Fruit fly (Drosophila melanogaster) whole organism, prepupa: Measurements from ENCODE around the gene CG31789.

Experiments
- Blimp-1 ChIP-seq: fragments of 200-800 bp; sonication (Bioruptor generic); optimal IDR thresholded peaks from 3 replicates; lab custom pipeline; 2017; ENCODE audit warnings: missing biosample characterization, missing genetic modification characterization, mild to moderate bottlenecking, moderate library complexity, missing genetic modification reagents
- CG10631 ChIP-seq: fragments of 200-800 bp; sonication (Bioruptor generic); optimal IDR thresholded peaks from 2 replicates; lab custom pipeline; 2016; ENCODE audit warnings: missing biosample characterization, missing genetic modification characterization
- CG10669 ChIP-seq: fragments of 200-800 bp; sonication (Bioruptor generic); optimal IDR thresholded peaks from 3 replicates; lab custom pipeline; 2018; ENCODE audit warnings: missing biosample characterization, mild to moderate bottlenecking, missing genetic modification characterization, moderate library complexity
- CG11762 ChIP-seq: fragments of 200-800 bp; sonication (Bioruptor generic); optimal IDR thresholded peaks from 3 replicates; lab custom pipeline; 2016; ENCODE audit warnings: missing biosample characterization, missing genetic modification characterization; ENCODE audit not compliant: insufficient read depth
- CG11902 ChIP-seq: fragments of 200-800 bp; sonication (Bioruptor generic); optimal IDR thresholded peaks from 3 replicates; lab custom pipeline; 2016; ENCODE audit warnings: missing biosample characterization, missing genetic modification characterization
- CG15336 ChIP-seq: fragments of 200-800 bp; sonication (Bioruptor generic); IDR thresholded peaks from 2 replicates; pipeline ENCODE4 v1.3.6; 2022; ENCODE audit warnings: missing biosample characterization, missing genetic modification characterization
- CG1621 ChIP-seq: fragments of 200-800 bp; sonication (Bioruptor generic); optimal IDR thresholded peaks from 3 replicates; lab custom pipeline; 2018; ENCODE audit warnings: missing biosample characterization, mild to moderate bottlenecking, missing genetic modification characterization
- CG16779 ChIP-seq: fragments of 200-800 bp; sonication (Bioruptor generic); optimal IDR thresholded peaks from 3 replicates; lab custom pipeline; 2017; ENCODE audit warnings: missing biosample characterization, mild to moderate bottlenecking, missing genetic modification characterization
- CG3032 ChIP-seq: fragments of 200-800 bp; optimal IDR thresholded peaks from 2 replicates; lab custom pipeline; 2019; ENCODE audit warnings: missing biosample characterization, mild to moderate bottlenecking, missing genetic modification characterization, moderate library complexity
- CG31627 ChIP-seq: fragments of 200-800 bp; sonication (Bioruptor generic); optimal IDR thresholded peaks from 3 replicates; lab custom pipeline; 2016; ENCODE audit warnings: missing biosample characterization, missing genetic modification characterization
- CG32006 ChIP-seq: fragments of 200-800 bp; sonication (Bioruptor generic); optimal IDR thresholded peaks from 3 replicates; lab custom pipeline; 2017; ENCODE audit warnings: missing biosample characterization, mild to moderate bottlenecking, missing genetic modification characterization
- CG4318 ChIP-seq: fragments of 200-800 bp; sonication (Bioruptor generic); optimal IDR thresholded peaks from 3 replicates; lab custom pipeline; 2017; ENCODE audit warnings: missing biosample characterization, mild to moderate bottlenecking, missing genetic modification characterization
- CG6163 ChIP-seq: fragments of 200-800 bp; sonication (Bioruptor generic); IDR thresholded peaks from 3 replicates; pipeline ENCODE4 v1.3.6; 2022; ENCODE audit warnings: missing biosample characterization, missing genetic modification characterization
- CG6276 ChIP-seq: fragments of 200-800 bp; sonication (Bioruptor generic); optimal IDR thresholded peaks from 2 replicates; lab custom pipeline; 2017; ENCODE audit warnings: missing biosample characterization, mild to moderate bottlenecking, missing genetic modification characterization
- CG6792 ChIP-seq: fragments of 200-800 bp; sonication (Bioruptor generic); optimal IDR thresholded peaks from 3 replicates; lab custom pipeline; 2016; ENCODE audit warnings: missing biosample characterization, missing genetic modification characterization
- CG6854 ChIP-seq: fragments of 200-800 bp; sonication (Bioruptor generic); optimal IDR thresholded peaks from 2 replicates; lab custom pipeline; 2017; ENCODE audit warnings: missing biosample characterization, mild to moderate bottlenecking, missing genetic modification characterization
- CG7368 ChIP-seq: fragments of 200-800 bp; sonication (Bioruptor generic); optimal IDR thresholded peaks from 3 replicates; lab custom pipeline; 2016; ENCODE audit warnings: missing biosample characterization, missing genetic modification characterization
- CG8119 ChIP-seq: fragments of 200-800 bp; sonication (Bioruptor generic); IDR thresholded peaks from 3 replicates; pipeline ENCODE4 v1.3.6; 2022; ENCODE audit warnings: missing biosample characterization, missing genetic modification characterization
- CG8319 ChIP-seq: fragments of 200-800 bp; sonication (Bioruptor generic); optimal IDR thresholded peaks from 3 replicates; lab custom pipeline; 2016; ENCODE audit warnings: missing biosample characterization, missing genetic modification characterization
- CG8632 ChIP-seq: fragments of 200-800 bp; sonication (Bioruptor generic); optimal IDR thresholded peaks from 3 replicates; lab custom pipeline; 2016; ENCODE audit warnings: missing biosample characterization, missing genetic modification characterization
- CG9139 ChIP-seq: fragments of 200-800 bp; sonication (Bioruptor generic); optimal IDR thresholded peaks from 3 replicates; lab custom pipeline; 2017; ENCODE audit warnings: missing biosample characterization, mild to moderate bottlenecking, missing genetic modification characterization
- Eip75B ChIP-seq: fragments of 200-800 bp; sonication (Bioruptor generic); optimal IDR thresholded peaks from 3 replicates; lab custom pipeline; 2016; ENCODE audit warnings: missing biosample characterization, missing genetic modification characterization
- Eip78C ChIP-seq: fragments of 200-800 bp; sonication (Bioruptor generic); peaks from one replicate; lab custom pipeline; 2016; ENCODE audit warnings: missing biosample characterization, missing genetic modification characterization
- Eip93F ChIP-seq: fragments of 200-800 bp; sonication (Bioruptor generic); optimal IDR thresholded peaks from 2 replicates; lab custom pipeline; 2016; ENCODE audit warnings: missing biosample characterization, mild to moderate bottlenecking, missing genetic modification characterization
- Ets21C ChIP-seq: fragments of 200-800 bp; sonication (Bioruptor generic); optimal IDR thresholded peaks from 3 replicates; lab custom pipeline; 2016; ENCODE audit warnings: missing biosample characterization, missing genetic modification characterization
- Ets96B ChIP-seq: fragments of 200-800 bp; optimal IDR thresholded peaks from 2 replicates; lab custom pipeline; 2019; ENCODE audit warnings: missing biosample characterization, mild to moderate bottlenecking, missing genetic modification characterization, moderate library complexity
- Hr39 ChIP-seq: fragments of 200-800 bp; sonication (Bioruptor generic); optimal IDR thresholded peaks from 2 replicates; lab custom pipeline; 2016; ENCODE audit warnings: missing biosample characterization, missing genetic modification characterization
- Hr4 ChIP-seq: fragments of 200-800 bp; sonication (Bioruptor generic); optimal IDR thresholded peaks from 3 replicates; lab custom pipeline; 2016; ENCODE audit warnings: missing biosample characterization, missing genetic modification characterization
- Lpt ChIP-seq: fragments of 200-800 bp; sonication (Bioruptor generic); optimal IDR thresholded peaks from 3 replicates; lab custom pipeline; 2016; ENCODE audit warnings: missing biosample characterization, missing genetic modification characterization
- OdsH ChIP-seq: fragments of 200-800 bp; sonication (Bioruptor generic); optimal IDR thresholded peaks from 3 replicates; lab custom pipeline; 2016; ENCODE audit warnings: missing biosample characterization, missing genetic modification characterization
- Smox ChIP-seq: fragments of 200-800 bp; sonication (Bioruptor generic); optimal IDR thresholded peaks from 3 replicates; lab custom pipeline; 2016; ENCODE audit warnings: missing biosample characterization, missing genetic modification characterization
- Sox14 ChIP-seq: fragments of 200-800 bp; sonication (Bioruptor generic); optimal IDR thresholded peaks from 3 replicates; lab custom pipeline; 2016; ENCODE audit warnings: missing biosample characterization, missing genetic modification characterization
- Sox15 ChIP-seq: fragments of 200-800 bp; sonication (Bioruptor generic); optimal IDR thresholded peaks from 3 replicates; lab custom pipeline; 2016; ENCODE audit warnings: missing biosample characterization, missing genetic modification characterization
- achi ChIP-seq: fragments of 200-800 bp; sonication (Bioruptor generic); optimal IDR thresholded peaks from 3 replicates; lab custom pipeline; 2016; ENCODE audit warnings: missing biosample characterization, missing genetic modification characterization
- acj6 ChIP-seq: fragments of 200-800 bp; sonication (Bioruptor generic); optimal IDR thresholded peaks from 3 replicates; lab custom pipeline; 2016; ENCODE audit warnings: missing biosample characterization, missing genetic modification characterization
- cyc ChIP-seq: fragments of 200-800 bp; sonication (Bioruptor generic); optimal IDR thresholded peaks from 3 replicates; lab custom pipeline; 2016; ENCODE audit warnings: missing biosample characterization, missing genetic modification characterization
- dac ChIP-seq: fragments of 200-800 bp; sonication (Bioruptor generic); optimal IDR thresholded peaks from 2 replicates; lab custom pipeline; 2017; ENCODE audit warnings: missing biosample characterization, mild to moderate bottlenecking, missing genetic modification characterization
- dsx ChIP-seq: fragments of 200-800 bp; optimal IDR thresholded peaks from 3 replicates; lab custom pipeline; 2019; ENCODE audit warnings: missing biosample characterization, mild to moderate bottlenecking, missing genetic modification characterization, moderate library complexity; ENCODE audit not compliant: poor library complexity, severe bottlenecking
- eg ChIP-seq: fragments of 200-800 bp; sonication (Bioruptor generic); IDR thresholded peaks from 3 replicates; pipeline ENCODE4 v1.3.6; 2022; ENCODE audit warnings: missing biosample characterization, missing genetic modification characterization
- esn ChIP-seq: fragments of 200-800 bp; sonication (Bioruptor generic); optimal IDR thresholded peaks from 2 replicates; lab custom pipeline; 2016; ENCODE audit warnings: missing biosample characterization, mild to moderate bottlenecking, missing genetic modification characterization, moderate library complexity
- fd59A ChIP-seq: fragments of 200-800 bp; sonication (Bioruptor generic); optimal IDR thresholded peaks from 2 replicates; lab custom pipeline; 2017; ENCODE audit warnings: missing biosample characterization, mild to moderate bottlenecking, missing genetic modification characterization, missing genetic modification reagents
- fd85E ChIP-seq: fragments of 200-800 bp; sonication (Bioruptor generic); optimal IDR thresholded peaks from 3 replicates; lab custom pipeline; 2016; ENCODE audit warnings: missing biosample characterization, missing genetic modification characterization
- fkh ChIP-seq: fragments of 200-800 bp; sonication (Bioruptor generic); optimal IDR thresholded peaks from 3 replicates; lab custom pipeline; 2017; ENCODE audit warnings: missing biosample characterization, mild to moderate bottlenecking, missing genetic modification characterization, moderate library complexity
- lz ChIP-seq: fragments of 200-800 bp; sonication (Bioruptor generic); optimal IDR thresholded peaks from 3 replicates; lab custom pipeline; 2016; ENCODE audit warnings: missing biosample characterization, missing genetic modification characterization
- net ChIP-seq: fragments of 200-800 bp; sonication (Bioruptor generic); optimal IDR thresholded peaks from 3 replicates; lab custom pipeline; 2016; ENCODE audit warnings: missing biosample characterization, missing genetic modification characterization
- pdm3 ChIP-seq: fragments of 200-800 bp; sonication (Bioruptor generic); optimal IDR thresholded peaks from 3 replicates; lab custom pipeline; 2016; ENCODE audit warnings: missing biosample characterization, missing genetic modification characterization
- salr ChIP-seq, 2 experiments: fragments of 200-800 bp; sonication (Bioruptor generic); optimal IDR thresholded peaks; 3 replicates each; lab custom pipeline; 2016 to 2018; ENCODE audit warnings: missing biosample characterization in 2 of 2, missing genetic modification characterization in 2 of 2, mild to moderate bottlenecking in 1 of 2
- spab ChIP-seq: fragments of 200-800 bp; sonication (Bioruptor generic); optimal IDR thresholded peaks from 2 replicates; lab custom pipeline; 2017; ENCODE audit warnings: missing biosample characterization, mild to moderate bottlenecking, missing genetic modification characterization, missing genetic modification reagents
- ss ChIP-seq, 2 experiments: fragments of 200-800 bp; sonication (Bioruptor generic); optimal IDR thresholded peaks; 2 replicates in 1 of 2; 3 replicates in 1 of 2; lab custom pipeline; 2017 to 2018; ENCODE audit warnings: mild to moderate bottlenecking in 2 of 2, missing biosample characterization in 2 of 2, missing genetic modification characterization in 2 of 2, moderate library complexity in 1 of 2
- svp ChIP-seq: fragments of 200-800 bp; sonication (Bioruptor generic); peaks from one replicate; lab custom pipeline; 2016; ENCODE audit warnings: missing biosample characterization, missing genetic modification characterization
- topi ChIP-seq: fragments of 200-800 bp; sonication (Bioruptor generic); optimal IDR thresholded peaks from 3 replicates; lab custom pipeline; 2016; ENCODE audit warnings: missing biosample characterization, missing genetic modification characterization
- vri ChIP-seq: fragments of 200-800 bp; sonication (Bioruptor generic); optimal IDR thresholded peaks from 3 replicates; lab custom pipeline; 2016; ENCODE audit warnings: missing biosample characterization, mild to moderate bottlenecking, missing genetic modification characterization

CG31789 gene

dm6 chr2L:18645468-18645867, 39.7 kb downstream of the CG31789 start:
- peak; percentile 61 for TF ChIP-seq CG15336 (GFP tag; lab: Robert Waterston, UW)
- peak; percentile 71 for TF ChIP-seq pdm3 (GFP tag; lab: Kevin White, UChicago)
- TF ChIP-seq Ets96B (tag; lab: Kevin White, UChicago): peak; percentile 70
- TF ChIP-seq fkh (GFP tag; lab: Kevin White, UChicago): no peak
- TF ChIP-seq Eip93F (GFP tag; lab: Kevin White, UChicago): peak; percentile 47
- peak; percentile 13 for TF ChIP-seq vri (GFP tag; lab: Kevin White, UChicago)
- peak in 1 of 2 experiments; percentile 64 for TF ChIP-seq salr (GFP tag; optimal IDR thresholded peaks at IDR 0.05; lab: Kevin White, UChicago)
- TF ChIP-seq esn (GFP tag; lab: Kevin White, UChicago): peak; percentile 83
- TF ChIP-seq svp (GFP tag; lab: Kevin White, UChicago): peak; percentile 88
- peak; percentile 72 for TF ChIP-seq cyc (GFP tag; lab: Kevin White, UChicago)
- peak; percentile 66 for TF ChIP-seq Hr4 (GFP tag; lab: Kevin White, UChicago)
- peak; percentile 92 for TF ChIP-seq Eip78C
- peak; percentile 67 for TF ChIP-seq CG8319 (GFP tag; lab: Kevin White, UChicago)
- TF ChIP-seq CG10669: peak; percentile 70
- peak; percentile 70 for TF ChIP-seq Sox14 (GFP tag; lab: Kevin White, UChicago)
- TF ChIP-seq fd85E (GFP tag; lab: Kevin White, UChicago): no peak
- TF ChIP-seq Ets21C: peak; percentile 56
- peak; percentile 72 for TF ChIP-seq net (GFP tag; lab: Kevin White, UChicago)
- peak; percentile 76 for TF ChIP-seq OdsH (GFP tag; lab: Kevin White, UChicago)
- TF ChIP-seq Sox15: peak; percentile 49
- peak; percentile 72 for TF ChIP-seq CG32006 (GFP tag; lab: Kevin White, UChicago)
- peak; percentile 69 for TF ChIP-seq lz (GFP tag; lab: Kevin White, UChicago)
- TF ChIP-seq topi (GFP tag; lab: Kevin White, UChicago): peak; percentile 71
- TF ChIP-seq Smox (GFP tag; lab: Kevin White, UChicago): peak; percentile 71
- peak; percentile 48 for TF ChIP-seq Lpt (GFP tag; lab: Kevin White, UChicago)
- TF ChIP-seq Hr39 (GFP tag; lab: Kevin White, UChicago): peak; percentile 81
- peak; percentile 10 for TF ChIP-seq fd59A (GFP tag; lab: Kevin White, UChicago)
- TF ChIP-seq CG10631 (GFP tag; lab: Kevin White, UChicago): peak; percentile 64
- peak; percentile 16 for TF ChIP-seq CG6854 (GFP tag; lab: Kevin White, UChicago)
- peak; percentile 58 for TF ChIP-seq CG11902
- peak; percentile 64 for TF ChIP-seq achi (GFP tag; lab: Kevin White, UChicago)
- no peak for TF ChIP-seq CG9139 (GFP tag; lab: Kevin White, UChicago)
- peak; percentile 55 for TF ChIP-seq CG1621 (tag; lab: Kevin White, UChicago)
- peak; percentile 37 for TF ChIP-seq dsx (GFP tag; lab: Kevin White, UChicago)
- peak; percentile 69 for TF ChIP-seq CG7368 (GFP tag; lab: Kevin White, UChicago)
- peak; percentile 59 for TF ChIP-seq CG8632 (GFP tag; lab: Kevin White, UChicago)
- peak; percentile 56; the same call in 1 of the 3 replicates for TF ChIP-seq eg (GFP tag; lab: Robert Waterston, UW)
- TF ChIP-seq CG11762 (GFP tag; lab: Kevin White, UChicago): peak; percentile 57
- peak; percentile 72 for TF ChIP-seq acj6 (GFP tag; lab: Kevin White, UChicago)
- TF ChIP-seq dac (GFP tag; lab: Kevin White, UChicago): no peak
- TF ChIP-seq CG31627 (GFP tag; lab: Kevin White, UChicago): peak; percentile 75
- TF ChIP-seq CG6276 (GFP tag; lab: Kevin White, UChicago): peak; percentile 22
- peak in 1 of 2 experiments; percentile 17 for TF ChIP-seq ss (GFP tag; optimal IDR thresholded peaks at IDR 0.05; lab: Kevin White, UChicago)
- peak; percentile 15 for TF ChIP-seq Blimp-1 (GFP tag; lab: Kevin White, UChicago)
- peak; percentile 45 for TF ChIP-seq spab (GFP tag; lab: Kevin White, UChicago)
- TF ChIP-seq CG16779 (tag; lab: Kevin White, UChicago): peak; percentile 27
- TF ChIP-seq CG6163 (GFP tag; lab: Robert Waterston, UW): peak; percentile 87
- peak; percentile 79 for TF ChIP-seq CG6792 (GFP tag; lab: Kevin White, UChicago)
- TF ChIP-seq CG3032 (tag; lab: Kevin White, UChicago): peak; percentile 60
- TF ChIP-seq CG4318 (GFP tag; lab: Kevin White, UChicago): peak; percentile 28
- TF ChIP-seq CG8119 (GFP tag; lab: Robert Waterston, UW): peak; percentile 66; the same call in 2 of the 3 replicates
- TF ChIP-seq Eip75B (GFP tag; lab: Kevin White, UChicago): peak; percentile 83
